Worm (Caenorhabditis elegans) whole organism, L1 larva: ENCODE results near the gene ZK1307.7.

ENCODE experiments used
- aly-2 ChIP-seq: fragments of 150-350 bp; optimal IDR thresholded peaks from 2 replicates; lab custom pipeline; 2014; ENCODE audit warnings: missing biosample characterization, missing genetic modification characterization
- ama-1 ChIP-seq: fragments of 150-350 bp; optimal IDR thresholded peaks from 2 replicates; lab custom pipeline; 2014
- ceh-82 ChIP-seq, 3 experiments: fragments of 150-350 bp in 1 of 3; sonication (generic microtip) in 2 of 3; optimal IDR thresholded peaks; 2 replicates each; lab custom pipeline; 2014 to 2017; ENCODE audit warnings: missing biosample characterization in 3 of 3, missing genetic modification characterization in 3 of 3
- lin-13 ChIP-seq: fragments of 150-350 bp; optimal IDR thresholded peaks from 2 replicates; lab custom pipeline; 2014; ENCODE audit warnings: missing biosample characterization, missing genetic modification reagents, missing genetic modification characterization
- nhr-237 ChIP-seq: fragments of 150-350 bp; optimal IDR thresholded peaks from 2 replicates; lab custom pipeline; 2014; ENCODE audit warnings: missing biosample characterization, missing genetic modification characterization
- tbx-2 ChIP-seq: sonication (generic microtip); optimal IDR thresholded peaks from 2 replicates; lab custom pipeline; 2016; ENCODE audit warnings: missing genetic modification characterization, missing compliant biosample characterization
- zag-1 ChIP-seq: fragments of 150-350 bp; optimal IDR thresholded peaks from 2 replicates; lab custom pipeline; 2014; ENCODE audit warnings: missing biosample characterization, missing genetic modification characterization

DNA sequence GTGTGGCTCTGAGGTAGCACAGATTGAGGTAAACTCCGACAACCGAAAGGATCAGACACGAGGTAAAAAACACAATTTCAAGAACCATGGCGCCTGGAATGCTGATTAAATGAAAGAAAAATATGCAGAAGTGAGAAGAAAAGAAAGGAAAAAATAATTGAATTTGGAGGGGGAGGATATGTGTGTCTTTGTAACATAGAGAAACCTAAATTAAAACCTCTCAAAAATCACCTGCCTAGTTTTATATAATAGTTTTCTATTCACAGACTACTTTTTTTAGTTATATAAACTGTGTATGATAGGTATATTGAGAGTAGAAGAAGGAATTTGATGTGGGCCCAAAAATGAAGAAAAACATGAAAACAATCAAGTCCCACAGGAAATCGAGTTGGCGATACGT is 29.2 kb downstream of the ZK1307.7 start, which contains the start of gene ZK1320.5:
- no peak for TF ChIP-seq zag-1 (tag; lab: Kevin White, UChicago)
- no peak for TF ChIP-seq tbx-2
- no peak for TF ChIP-seq lin-13 (GFP tag; lab: Kevin White, UChicago)
- no peak for TF ChIP-seq ceh-82 (tag; optimal IDR thresholded peaks at IDR 0.05; lab: Kevin White, UChicago)
- TF ChIP-seq aly-2 (tag; lab: Kevin White, UChicago), result no peak
- TF ChIP-seq nhr-237 (tag; lab: Kevin White, UChicago), result no peak
- TF ChIP-seq ama-1 (lab: Kevin White, UChicago), result no peak
